Fruit fly (Drosophila melanogaster): ENCODE results near the gene Prp6.
A peak's percentile ranks its signal among the peaks of the same experiment; 100 is the strongest.

Gene Prp6

dm6 chr3L:18865447-18866367, 39.5 kb upstream of the Prp6 start, which contains the start of gene CG14074 (continued):
- TF ChIP-seq H15 (GFP tag; IDR thresholded peaks at IDR 0.05) (no peak), Dref (GFP tag; IDR thresholded peaks at IDR 0.05) (peak; percentile 76), vvl (GFP tag; IDR thresholded peaks at IDR 0.05) (peak; percentile 60), hkb (optimal IDR thresholded peaks at IDR 0.05) (no peak), hkb (GFP tag; IDR thresholded peaks at IDR 0.05) (0 out of 2 replicates have a peak, but pooled peaks have one; percentile 21), Vsx1 (GFP tag; optimal IDR thresholded peaks at IDR 0.05) (peak; percentile 2), CG1792 (GFP tag; optimal IDR thresholded peaks at IDR 0.05) (no peak), CG9797 (GFP tag; optimal IDR thresholded peaks at IDR 0.05) (peak; percentile 18), wek (GFP tag; optimal IDR thresholded peaks at IDR 0.05) (peak; percentile 73), Med (GFP tag) (peak; percentile 26), CG34224 (GFP tag; IDR thresholded peaks at IDR 0.05; ENCODE audit: partially characterized antibody) (peak; percentile 59), pfk (GFP tag; optimal IDR thresholded peaks at IDR 0.05) (peak; percentile 90), NfI (GFP tag; optimal IDR thresholded peaks at IDR 0.05) (no peak), CG17361 (GFP tag; IDR thresholded peaks at IDR 0.05) (0 out of 3 replicates have a peak, but pooled peaks have one; percentile 36), CG1603 (tag; optimal IDR thresholded peaks at IDR 0.05) (peak; percentile 63)

DNA sequence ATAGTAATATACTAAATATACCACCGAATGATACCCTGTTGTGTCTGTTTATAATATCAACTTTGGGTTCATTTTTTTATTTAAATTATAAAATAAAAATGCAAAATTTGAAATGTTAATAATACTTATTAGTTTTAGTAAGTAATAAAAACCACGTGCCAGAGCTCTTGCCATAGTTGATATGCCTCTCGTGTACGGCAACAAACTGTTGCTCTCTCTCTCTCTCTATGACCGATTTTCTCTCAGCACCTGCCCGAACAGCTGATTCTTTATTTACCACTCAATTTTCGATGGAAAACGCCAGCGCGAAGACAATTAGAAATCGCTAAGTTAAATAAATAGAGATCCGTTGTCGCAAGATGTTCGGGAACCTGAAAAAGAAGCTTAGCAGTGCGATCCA, 37.7 kb upstream of the Prp6 start, which contains the start of gene Dysb:
Dysb (plus strand) TSS at position 251 of the 400 bp plus-strand sequence.
- peak; percentile 36 for TF ChIP-seq CG9609 (GFP tag; optimal IDR thresholded peaks at IDR 0.05)
- TF ChIP-seq unc-4 (GFP tag; IDR thresholded peaks at IDR 0.05; ENCODE audit: partially characterized antibody): peak; percentile 24; the same call in 1 of the 2 replicates
- TF ChIP-seq Aef1 (GFP tag; IDR thresholded peaks at IDR 0.05): peak; percentile 78
- TF ChIP-seq lbe (GFP tag; optimal IDR thresholded peaks at IDR 0.05): peak; percentile 84
- peak; percentile 70 for TF ChIP-seq kni (GFP tag; optimal IDR thresholded peaks at IDR 0.05)
- peak; percentile 50 for TF ChIP-seq CG10274 (GFP tag; optimal IDR thresholded peaks at IDR 0.05)
- peak; percentile 88 for TF ChIP-seq CG14050 (GFP tag; IDR thresholded peaks at IDR 0.05)
- TF ChIP-seq CG4820 (GFP tag; optimal IDR thresholded peaks at IDR 0.05): peak; percentile 63
- TF ChIP-seq CG30020 (tag; optimal IDR thresholded peaks at IDR 0.05): peak; percentile 57
- TF ChIP-seq Hr3 (GFP tag; optimal IDR thresholded peaks at IDR 0.05): peak; percentile 83
- peak; percentile 76 for TF ChIP-seq nau (GFP tag; optimal IDR thresholded peaks at IDR 0.05)
- TF ChIP-seq CG3407 (GFP tag; optimal IDR thresholded peaks at IDR 0.05): peak; percentile 75
- TF ChIP-seq ash1 (GFP tag; optimal IDR thresholded peaks at IDR 0.05): no peak
- TF ChIP-seq CG8765 (GFP tag; IDR thresholded peaks at IDR 0.05): peak; percentile 74
- TF ChIP-seq ase (GFP tag; IDR thresholded peaks at IDR 0.05): peak; percentile 80; the same call in 2 of the 3 replicates
- TF ChIP-seq CG7556 (GFP tag; optimal IDR thresholded peaks at IDR 0.05): peak; percentile 89
- peak; percentile 78 for TF ChIP-seq CG5245 (GFP tag; optimal IDR thresholded peaks at IDR 0.05)
- peak; percentile 90 for TF ChIP-seq CG11504 (tag; optimal IDR thresholded peaks at IDR 0.05)
- peak; percentile 20 for TF ChIP-seq HLH54F (GFP tag; optimal IDR thresholded peaks at IDR 0.05)
- TF ChIP-seq dmrt11E (tag; optimal IDR thresholded peaks at IDR 0.05): peak; percentile 86
- TF ChIP-seq da (GFP tag; optimal IDR thresholded peaks at IDR 0.05): peak; percentile 5
- peak; percentile 88 for TF ChIP-seq CG17385 (GFP tag; optimal IDR thresholded peaks at IDR 0.05)
- peak; percentile 35; the same call in 1 of the 3 replicates for TF ChIP-seq CG11560 (tag; IDR thresholded peaks at IDR 0.05)
- no peak for TF ChIP-seq zen2 (GFP tag; IDR thresholded peaks at IDR 0.05; ENCODE audit: partially characterized antibody)
- TF ChIP-seq corto (GFP tag; optimal IDR thresholded peaks at IDR 0.05): no peak
- TF ChIP-seq toy (GFP tag; IDR thresholded peaks at IDR 0.05): peak; percentile 77; the same call in 1 of the 2 replicates
- TF ChIP-seq Hr39 (optimal IDR thresholded peaks at IDR 0.05): no peak
- TF ChIP-seq mld (GFP tag; IDR thresholded peaks at IDR 0.05; ENCODE audit: partially characterized antibody): no peak
- no peak for TF ChIP-seq cg (GFP tag; optimal IDR thresholded peaks at IDR 0.05)
- no peak for TF ChIP-seq repo (GFP tag; optimal IDR thresholded peaks at IDR 0.05)
- TF ChIP-seq CG12659 (GFP tag; optimal IDR thresholded peaks at IDR 0.05): peak; percentile 91
- peak; percentile 70 for TF ChIP-seq CG7987 (GFP tag; optimal IDR thresholded peaks at IDR 0.05)
- TF ChIP-seq ara (GFP tag; IDR thresholded peaks at IDR 0.05): peak; percentile 88

Data from whole organism, embryonic.